Fruit fly (Drosophila melanogaster) whole organism, embryonic: ENCODE measurements around the gene CG31609.

Experiments
- Aef1 ChIP-seq: fragments of 200-800 bp; sonication (Bioruptor generic); IDR thresholded peaks from 3 replicates; pipeline ENCODE4 v1.3.6; 2022; ENCODE audit warnings: missing biosample characterization, missing genetic modification characterization
- Bteb2 ChIP-seq: fragments of 200-800 bp; sonication (Bioruptor generic); optimal IDR thresholded peaks from 2 replicates; lab custom pipeline; 2016; ENCODE audit warnings: missing biosample characterization, missing genetic modification characterization
- CG11247 ChIP-seq: fragments of 200-800 bp; sonication (Bioruptor generic); IDR thresholded peaks from 2 replicates; pipeline ENCODE4 v1.3.6; 2022; ENCODE audit warnings: missing biosample characterization, missing genetic modification characterization
- CG12391 ChIP-seq: fragments of 200-800 bp; sonication (Bioruptor generic); optimal IDR thresholded peaks from 3 replicates; lab custom pipeline; 2018; ENCODE audit warnings: missing biosample characterization, mild to moderate bottlenecking, missing genetic modification characterization, moderate library complexity
- CG12942 ChIP-seq: fragments of 200-800 bp; sonication (Bioruptor generic); optimal IDR thresholded peaks from 3 replicates; lab custom pipeline; 2016; ENCODE audit warnings: missing biosample characterization, missing genetic modification characterization
- CG13775 ChIP-seq: fragments of 200-800 bp; sonication (Bioruptor generic); optimal IDR thresholded peaks from 3 replicates; lab custom pipeline; 2017; ENCODE audit warnings: missing biosample characterization, mild to moderate bottlenecking, missing genetic modification characterization
- CG14667 ChIP-seq: fragments of 200-800 bp; sonication (Bioruptor generic); IDR thresholded peaks from 2 replicates; pipeline ENCODE4 v1.3.6; 2022; ENCODE audit warnings: missing biosample characterization, missing genetic modification characterization
- CG15269 ChIP-seq: fragments of 200-800 bp; sonication (Bioruptor generic); optimal IDR thresholded peaks from 2 replicates; lab custom pipeline; 2018; ENCODE audit warnings: missing biosample characterization, mild to moderate bottlenecking, missing genetic modification characterization, moderate library complexity
- CG16815 ChIP-seq: fragments of 200-800 bp; sonication (Bioruptor generic); optimal IDR thresholded peaks from 3 replicates; lab custom pipeline; 2017; ENCODE audit warnings: missing biosample characterization, mild to moderate bottlenecking, missing genetic modification characterization
- CG17361 ChIP-seq: fragments of 200-800 bp; sonication (Bioruptor generic); IDR thresholded peaks from 3 replicates; pipeline ENCODE4 v1.3.6; 2022; ENCODE audit warnings: missing biosample characterization, missing genetic modification characterization
- CG17385 ChIP-seq: fragments of 200-800 bp; sonication (Bioruptor generic); optimal IDR thresholded peaks from 3 replicates; lab custom pipeline; 2018; ENCODE audit warnings: missing biosample characterization, mild to moderate bottlenecking, missing genetic modification characterization
- CG2678 ChIP-seq: fragments of 200-800 bp; sonication (Bioruptor generic); optimal IDR thresholded peaks from 3 replicates; lab custom pipeline; 2019; ENCODE audit warnings: missing biosample characterization, mild to moderate bottlenecking, missing genetic modification characterization, moderate library complexity
- CG2712 ChIP-seq: fragments of 200-800 bp; optimal IDR thresholded peaks from 3 replicates; lab custom pipeline; 2019; ENCODE audit warnings: missing biosample characterization, mild to moderate bottlenecking, missing genetic modification characterization, moderate library complexity
- CG30020 ChIP-seq: fragments of 200-800 bp; optimal IDR thresholded peaks from 2 replicates; lab custom pipeline; 2019; ENCODE audit warnings: missing biosample characterization, mild to moderate bottlenecking, missing genetic modification characterization, moderate library complexity
- CG32772 ChIP-seq: fragments of 200-800 bp; sonication (Bioruptor generic); IDR thresholded peaks from 2 replicates; pipeline ENCODE4 v1.3.6; 2022; ENCODE audit warnings: missing biosample characterization, missing genetic modification characterization
- CG4360 ChIP-seq: fragments of 200-800 bp; sonication (Bioruptor generic); IDR thresholded peaks from 2 replicates; pipeline ENCODE4 v1.3.6; 2022; ENCODE audit warnings: missing biosample characterization, missing genetic modification characterization
- CG4820 ChIP-seq: fragments of 200-800 bp; sonication (Bioruptor generic); optimal IDR thresholded peaks from 3 replicates; lab custom pipeline; 2016; ENCODE audit warnings: missing biosample characterization, missing genetic modification characterization
- CG5180 ChIP-seq: fragments of 200-800 bp; sonication (Bioruptor generic); optimal IDR thresholded peaks from 3 replicates; lab custom pipeline; 2017; ENCODE audit warnings: missing biosample characterization, missing genetic modification characterization, mild to moderate bottlenecking, moderate library complexity, missing genetic modification reagents
- CG5953 ChIP-seq: fragments of 200-800 bp; sonication (Bioruptor generic); IDR thresholded peaks from 2 replicates; pipeline ENCODE4 v1.3.6; 2022; ENCODE audit warnings: missing biosample characterization, missing genetic modification characterization
- CG6254 ChIP-seq: fragments of 200-800 bp; sonication (Bioruptor generic); optimal IDR thresholded peaks from 3 replicates; lab custom pipeline; 2017; ENCODE audit warnings: mild to moderate bottlenecking, missing biosample characterization, missing genetic modification reagents, missing genetic modification characterization
- CG6683 ChIP-seq: fragments of 200-800 bp; sonication (Bioruptor generic); optimal IDR thresholded peaks from 2 replicates; lab custom pipeline; 2017; ENCODE audit warnings: missing biosample characterization, mild to moderate bottlenecking, missing genetic modification characterization, missing genetic modification reagents
- CG6813 ChIP-seq: fragments of 200-800 bp; sonication (Bioruptor generic); optimal IDR thresholded peaks from 2 replicates; lab custom pipeline; 2017; ENCODE audit warnings: missing biosample characterization, missing genetic modification characterization, mild to moderate bottlenecking, moderate library complexity, missing genetic modification reagents
- CG7372 ChIP-seq: fragments of 200-800 bp; sonication (Bioruptor generic); IDR thresholded peaks from 2 replicates; pipeline ENCODE4 v1.3.6; 2022; ENCODE audit warnings: missing biosample characterization, missing genetic modification characterization
- CG8765 ChIP-seq: fragments of 200-800 bp; sonication (Bioruptor generic); IDR thresholded peaks from 2 replicates; pipeline ENCODE4 v1.3.6; 2022; ENCODE audit warnings: missing biosample characterization, missing genetic modification characterization
- CG8944 ChIP-seq: fragments of 200-800 bp; sonication (Bioruptor generic); optimal IDR thresholded peaks from 3 replicates; lab custom pipeline; 2016; ENCODE audit warnings: missing biosample characterization, missing genetic modification characterization
- Dip2 ChIP-seq: fragments of 200-800 bp; sonication (Bioruptor generic); IDR thresholded peaks from 2 replicates; pipeline ENCODE4 v1.3.6; 2022; ENCODE audit warnings: missing biosample characterization, missing genetic modification characterization
- Fer1 ChIP-seq: fragments of 200-800 bp; sonication (Bioruptor generic); optimal IDR thresholded peaks from 2 replicates; lab custom pipeline; 2017; ENCODE audit warnings: missing biosample characterization, mild to moderate bottlenecking, missing genetic modification characterization
- Fer2 ChIP-seq: fragments of 200-800 bp; sonication (Bioruptor generic); optimal IDR thresholded peaks from 2 replicates; lab custom pipeline; 2018; ENCODE audit warnings: missing biosample characterization, mild to moderate bottlenecking, missing genetic modification characterization, moderate library complexity
- HLH4C ChIP-seq: fragments of 200-800 bp; sonication (Bioruptor generic); IDR thresholded peaks from 3 replicates; pipeline ENCODE4 v1.3.6; 2022; ENCODE audit warnings: missing biosample characterization, missing genetic modification characterization; ENCODE audit not compliant: partially characterized antibody
- HLH54F ChIP-seq: fragments of 200-800 bp; sonication (Bioruptor generic); optimal IDR thresholded peaks from 3 replicates; lab custom pipeline; 2016; ENCODE audit warnings: missing biosample characterization, missing genetic modification characterization
- Max ChIP-seq: fragments of 200-800 bp; sonication (Bioruptor generic); optimal IDR thresholded peaks from 2 replicates; lab custom pipeline; 2016; ENCODE audit warnings: missing biosample characterization, mild to moderate bottlenecking, missing genetic modification characterization
- Neu2 ChIP-seq: fragments of 200-800 bp; sonication (Bioruptor generic); optimal IDR thresholded peaks from 3 replicates; lab custom pipeline; 2016; ENCODE audit warnings: missing biosample characterization, missing genetic modification characterization, borderline replicate concordance
- NfI ChIP-seq: fragments of 200-800 bp; sonication (Bioruptor generic); optimal IDR thresholded peaks from 3 replicates; lab custom pipeline; 2018; ENCODE audit warnings: missing biosample characterization, mild to moderate bottlenecking, missing genetic modification characterization, moderate library complexity
- Rx ChIP-seq: fragments of 200-800 bp; sonication (Bioruptor generic); IDR thresholded peaks from 2 replicates; pipeline ENCODE4 v1.3.6; 2022; ENCODE audit warnings: missing biosample characterization, missing genetic modification characterization
- Scr ChIP-seq: fragments of 200-800 bp; sonication (Bioruptor generic); IDR thresholded peaks from 2 replicates; pipeline ENCODE4 v1.3.6; 2022; ENCODE audit warnings: missing biosample characterization, missing genetic modification characterization; ENCODE audit not compliant: partially characterized antibody
- ase ChIP-seq: fragments of 200-800 bp; sonication (Bioruptor generic); IDR thresholded peaks from 3 replicates; pipeline ENCODE4 v1.3.6; 2022; ENCODE audit warnings: missing biosample characterization, missing genetic modification characterization
- bsh ChIP-seq, 2 experiments: fragments of 200-800 bp; sonication (Bioruptor generic); optimal IDR thresholded peaks; 2 replicates each; lab custom pipeline; 2017 to 2018; ENCODE audit warnings: mild to moderate bottlenecking in 2 of 2, missing biosample characterization in 2 of 2, missing genetic modification characterization in 2 of 2, moderate library complexity in 1 of 2
- caup ChIP-seq: fragments of 200-800 bp; sonication (Bioruptor generic); optimal IDR thresholded peaks from 3 replicates; lab custom pipeline; 2017; ENCODE audit warnings: missing biosample characterization, mild to moderate bottlenecking, missing genetic modification characterization, moderate library complexity; ENCODE audit not compliant: severe bottlenecking
- cg ChIP-seq: fragments of 200-800 bp; sonication (Bioruptor generic); optimal IDR thresholded peaks from 3 replicates; lab custom pipeline; 2019; ENCODE audit warnings: missing biosample characterization, mild to moderate bottlenecking, missing genetic modification characterization, moderate library complexity
- ci ChIP-seq: fragments of 200-800 bp; sonication (Bioruptor generic); IDR thresholded peaks from 3 replicates; pipeline ENCODE4 v1.3.6; 2022; ENCODE audit warnings: missing biosample characterization, missing genetic modification characterization
- dm ChIP-seq: fragments of 200-800 bp; sonication (Bioruptor generic); optimal IDR thresholded peaks from 3 replicates; lab custom pipeline; 2016; ENCODE audit warnings: missing biosample characterization, missing genetic modification characterization
- fru ChIP-seq: fragments of >200 bp; optimal IDR thresholded peaks from 2 replicates; lab custom pipeline; 2017
- fu2 ChIP-seq: fragments of 200-800 bp; sonication (Bioruptor generic); optimal IDR thresholded peaks from 2 replicates; lab custom pipeline; 2016; ENCODE audit warnings: missing biosample characterization, missing genetic modification characterization
- inv ChIP-seq: fragments of 200-800 bp; sonication (Bioruptor generic); IDR thresholded peaks from 2 replicates; pipeline ENCODE4 v1.3.6; 2022; ENCODE audit warnings: missing biosample characterization, missing genetic modification characterization; ENCODE audit not compliant: partially characterized antibody
- nerfin-1 ChIP-seq: fragments of 200-800 bp; sonication (Bioruptor generic); optimal IDR thresholded peaks from 3 replicates; lab custom pipeline; 2019; ENCODE audit warnings: missing biosample characterization, mild to moderate bottlenecking, missing genetic modification characterization, moderate library complexity
- sr ChIP-seq: fragments of 200-800 bp; sonication (Bioruptor generic); IDR thresholded peaks from 3 replicates; pipeline ENCODE4 v1.3.6; 2022; ENCODE audit warnings: missing biosample characterization, missing genetic modification characterization
- tin ChIP-seq: fragments of 200-800 bp; sonication (Bioruptor generic); optimal IDR thresholded peaks from 3 replicates; lab custom pipeline; 2016; ENCODE audit warnings: missing biosample characterization, missing genetic modification characterization
- tna ChIP-seq: fragments of 200-800 bp; sonication (Bioruptor generic); IDR thresholded peaks from 2 replicates; pipeline ENCODE4 v1.3.6; 2022; ENCODE audit warnings: missing biosample characterization, missing genetic modification characterization; ENCODE audit not compliant: partially characterized antibody
- toy ChIP-seq: fragments of 200-800 bp; sonication (Bioruptor generic); IDR thresholded peaks from 2 replicates; pipeline ENCODE4 v1.3.6; 2022; ENCODE audit warnings: missing biosample characterization, missing genetic modification characterization

CG31609 gene

DNA sequence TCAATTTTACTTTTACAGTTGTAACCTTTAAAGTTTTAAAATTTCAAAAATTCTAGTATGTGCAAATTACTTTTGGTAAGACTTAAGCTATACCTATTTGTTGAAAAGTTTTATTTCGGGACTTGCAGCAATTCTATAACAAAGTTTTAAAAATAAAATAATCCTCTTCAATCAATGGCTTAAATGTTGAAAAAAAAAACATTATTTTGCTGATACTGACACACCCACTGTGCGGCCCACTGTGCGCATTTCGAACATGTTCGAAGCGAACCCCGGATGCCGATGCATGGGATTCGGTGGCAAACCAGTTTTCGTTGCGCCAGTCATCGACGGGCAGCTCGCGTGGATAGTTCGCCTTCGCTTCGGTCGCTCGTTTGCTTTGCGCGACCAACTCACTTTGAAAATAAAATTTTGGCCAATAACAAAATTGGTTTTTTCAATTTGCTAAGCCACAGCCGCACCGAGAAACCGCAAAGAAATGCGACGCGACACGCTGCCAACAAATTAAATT, 28.1 kb downstream of the CG31609 start, which contains the start of gene CG32982 (continued):
- TF ChIP-seq Fer2 (tag; lab: Kevin White, UChicago) (peak; percentile 82), CG6254 (GFP tag; lab: Kevin White, UChicago) (peak; percentile 68), caup (peak; percentile 92), Bteb2 (GFP tag; lab: Kevin White, UChicago) (peak; percentile 89), CG2678 (tag; lab: Kevin White, UChicago) (peak; percentile 94), CG15269 (tag; lab: Kevin White, UChicago) (peak; percentile 93), CG5953 (peak; percentile 77), toy (GFP tag; lab: Robert Waterston, UW) (peak; percentile 73), CG13775 (peak; percentile 94), tin (peak; percentile 92), nerfin-1 (tag; lab: Kevin White, UChicago) (peak; percentile 95), sr (GFP tag; lab: Robert Waterston, UW) (no peak; the same call in 2 of the 3 replicates), CG6813 (GFP tag; lab: Kevin White, UChicago) (peak; percentile 84), dm (GFP tag; lab: Kevin White, UChicago) (peak; percentile 87), cg (GFP tag; lab: Kevin White, UChicago) (no peak), CG7372 (GFP tag; lab: Robert Waterston, UW) (peak; percentile 90), Max (GFP tag; lab: Kevin White, UChicago) (peak; percentile 87), tna (peak; percentile 52; the same call in 1 of the 2 replicates), ase (GFP tag; lab: Robert Waterston, UW) (peak; percentile 80; the same call in 2 of the 3 replicates), CG17361 (GFP tag; lab: Robert Waterston, UW) (peak; percentile 95), CG4360 (GFP tag; lab: Robert Waterston, UW) (peak; percentile 69), Neu2 (GFP tag; lab: Kevin White, UChicago) (peak; percentile 81), bsh (GFP tag; optimal IDR thresholded peaks at IDR 0.05; lab: Kevin White, UChicago) (peak; percentile 66 to 87), HLH4C (peak; percentile 18; the same call in 1 of the 3 replicates), Scr (no peak), CG17385 (GFP tag; lab: Kevin White, UChicago) (peak; percentile 83), NfI (GFP tag; lab: Kevin White, UChicago) (peak; percentile 55), CG6683 (GFP tag; lab: Kevin White, UChicago) (peak; percentile 75), CG4820 (peak; percentile 90), CG14667 (GFP tag; lab: Robert Waterston, UW) (peak; percentile 83; the same call in 1 of the 2 replicates), CG16815 (peak; percentile 83), fru (lab: Kevin White, UChicago) (no peak), Dip2 (peak; percentile 24; the same call in 1 of the 2 replicates), CG2712 (tag; lab: Kevin White, UChicago) (peak; percentile 93), CG12391 (peak; percentile 92), ci (GFP tag; lab: Robert Waterston, UW) (peak; percentile 86), Rx (GFP tag; lab: Robert Waterston, UW) (peak; percentile 80), CG8765 (GFP tag; lab: Robert Waterston, UW) (no peak; the same call in none of the 2 replicates), CG30020 (peak; percentile 76), CG5180 (peak; percentile 100), CG32772 (peak; percentile 84), CG12942 (GFP tag; lab: Kevin White, UChicago) (peak; percentile 72), Aef1 (GFP tag; lab: Robert Waterston, UW) (peak; percentile 83), HLH54F (GFP tag; lab: Kevin White, UChicago) (peak; percentile 93), Fer1 (GFP tag; lab: Kevin White, UChicago) (peak; percentile 87), fu2 (GFP tag; lab: Kevin White, UChicago) (peak; percentile 86), CG11247 (peak; percentile 88), inv (GFP tag; lab: Robert Waterston, UW) (no peak), CG8944 (peak; percentile 90)
